Fruit fly (Drosophila melanogaster): ENCODE data around the gene CG9536.

The CG9536 gene

dm6 chr2L:6479226-6479906 lies 2.6 kb upstream of the CG9536 start (continued):
- peak; percentile 34 for TF ChIP-seq HLHmδ (GFP tag; optimal IDR thresholded peaks at IDR 0.05)
- TF ChIP-seq MESR4 (GFP tag; optimal IDR thresholded peaks at IDR 0.05): no peak
- TF ChIP-seq fd64A (GFP tag; optimal IDR thresholded peaks at IDR 0.05): peak; percentile 55
- no peak for TF ChIP-seq zen2 (GFP tag; IDR thresholded peaks at IDR 0.05; ENCODE audit: partially characterized antibody)
- TF ChIP-seq zfh2 (GFP tag; optimal IDR thresholded peaks at IDR 0.05): no peak
- no peak for TF ChIP-seq Opbp (GFP tag; IDR thresholded peaks at IDR 0.05; ENCODE audit: partially characterized antibody)
- no peak for TF ChIP-seq zen (tag; optimal IDR thresholded peaks at IDR 0.05)
- TF ChIP-seq CG17186 (GFP tag; optimal IDR thresholded peaks at IDR 0.05): no peak
- TF ChIP-seq yki (optimal IDR thresholded peaks at IDR 0.05): no peak
- no peak for TF ChIP-seq klu (GFP tag; IDR thresholded peaks at IDR 0.05)
- no peak for TF ChIP-seq CG10654 (GFP tag; optimal IDR thresholded peaks at IDR 0.05)
- TF ChIP-seq hkb (optimal IDR thresholded peaks at IDR 0.05): no peak
- TF ChIP-seq hkb (GFP tag; IDR thresholded peaks at IDR 0.05): peak; percentile 47
- TF ChIP-seq ci (GFP tag; IDR thresholded peaks at IDR 0.05): peak; percentile 55; the same call in 2 of the 3 replicates
- no peak for TF ChIP-seq croc (GFP tag; conservative IDR thresholded peaks at IDR 0.05)
- no peak for TF ChIP-seq slp2 (GFP tag; optimal IDR thresholded peaks at IDR 0.05)
- no peak for TF ChIP-seq CG16815 (GFP tag; optimal IDR thresholded peaks at IDR 0.05)
- no peak for TF ChIP-seq CG3838 (GFP tag; optimal IDR thresholded peaks at IDR 0.05)
- TF ChIP-seq gsb-n (tag; optimal IDR thresholded peaks at IDR 0.05): no peak
- TF ChIP-seq Oaz (GFP tag; IDR thresholded peaks at IDR 0.05): no peak
- no peak for TF ChIP-seq gcm (GFP tag; optimal IDR thresholded peaks at IDR 0.05)
- no peak for TF ChIP-seq mld (GFP tag; IDR thresholded peaks at IDR 0.05; ENCODE audit: partially characterized antibody)
- TF ChIP-seq YL-1 (GFP tag; optimal IDR thresholded peaks at IDR 0.05): peak; percentile 78
- peak; percentile 29 for TF ChIP-seq dmrt99B (tag; optimal IDR thresholded peaks at IDR 0.05)
- no peak for TF ChIP-seq Nf-YB (GFP tag; optimal IDR thresholded peaks at IDR 0.05)
- TF ChIP-seq disco-r (GFP tag; optimal IDR thresholded peaks at IDR 0.05): no peak
- TF ChIP-seq Hsf (GFP tag; optimal IDR thresholded peaks at IDR 0.05): no peak
- TF ChIP-seq CG34422 (GFP tag; IDR thresholded peaks at IDR 0.05): peak; percentile 14; the same call in 1 of the 3 replicates
- TF ChIP-seq vfl (GFP tag; optimal IDR thresholded peaks at IDR 0.05): no peak
- TF ChIP-seq CG32532 (GFP tag; IDR thresholded peaks at IDR 0.05): peak; percentile 62; the same call in 1 of the 2 replicates
- no peak for TF ChIP-seq pita (GFP tag; optimal IDR thresholded peaks at IDR 0.05)
- peak; percentile 36; the same call in 2 of the 3 replicates for TF ChIP-seq row (GFP tag; IDR thresholded peaks at IDR 0.05)
- peak; percentile 42 for TF ChIP-seq D19A (tag; optimal IDR thresholded peaks at IDR 0.05)
- TF ChIP-seq ham (GFP tag; IDR thresholded peaks at IDR 0.05): no peak
- peak; percentile 50; the same call in 1 of the 2 replicates for TF ChIP-seq CG9932 (GFP tag; IDR thresholded peaks at IDR 0.05)
- no peak for TF ChIP-seq ken (GFP tag; IDR thresholded peaks at IDR 0.05)
- peak; percentile 10; the same call in 1 of the 2 replicates for TF ChIP-seq ranshi (GFP tag; IDR thresholded peaks at IDR 0.05)
- TF ChIP-seq CG11560 (tag; IDR thresholded peaks at IDR 0.05): no peak
- TF ChIP-seq CG3726 (GFP tag; IDR thresholded peaks at IDR 0.05): no peak
- TF ChIP-seq CG2116 (GFP tag; optimal IDR thresholded peaks at IDR 0.05): no peak
- peak; percentile 33 for TF ChIP-seq CG7556 (GFP tag; optimal IDR thresholded peaks at IDR 0.05)
- TF ChIP-seq CG13424 (tag; optimal IDR thresholded peaks at IDR 0.05): peak; percentile 29
- TF ChIP-seq Max (GFP tag; optimal IDR thresholded peaks at IDR 0.05): no peak
- TF ChIP-seq Nf-YA (GFP tag; IDR thresholded peaks at IDR 0.05): no peak
- TF ChIP-seq Abd-B (GFP tag; optimal IDR thresholded peaks at IDR 0.05): no peak
- peak; percentile 84 for TF ChIP-seq CG9215 (GFP tag; IDR thresholded peaks at IDR 0.05)
- TF ChIP-seq Drgx (GFP tag; IDR thresholded peaks at IDR 0.05): no peak
- peak; percentile 52 for TF ChIP-seq Fer3 (tag; optimal IDR thresholded peaks at IDR 0.05)
- no peak; the same call in 1 of the 2 replicates for TF ChIP-seq Bgb (GFP tag; IDR thresholded peaks at IDR 0.05; ENCODE audit: partially characterized antibody)
- no peak for TF ChIP-seq CG17328 (GFP tag; IDR thresholded peaks at IDR 0.05)
- TF ChIP-seq da (GFP tag; optimal IDR thresholded peaks at IDR 0.05): no peak
